Worm (Caenorhabditis elegans): Measurements from ENCODE around the gene C56G2.22.

C56G2.22 gene

DNA sequence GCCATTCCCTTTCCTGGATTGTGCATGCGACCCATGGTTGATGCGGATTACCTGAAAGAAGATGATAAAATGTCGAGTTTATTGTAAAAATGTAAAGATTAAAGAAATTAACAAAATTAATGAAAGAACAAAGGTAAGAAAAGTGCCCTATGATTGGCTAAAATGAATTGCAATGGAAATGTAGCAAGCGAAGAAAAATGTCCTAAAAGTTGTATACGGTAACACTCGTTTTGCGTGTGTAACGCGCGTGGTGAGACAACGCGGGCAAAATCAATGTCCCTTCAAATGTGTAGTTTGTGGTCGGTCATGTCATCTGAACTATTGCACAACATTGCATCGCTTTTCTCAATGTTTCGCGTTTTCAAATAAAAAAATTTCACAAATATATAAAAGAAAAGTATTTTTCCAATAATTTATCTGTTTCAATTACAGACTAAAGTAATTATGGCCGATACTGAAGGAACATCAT, 28.7 kb downstream of the C56G2.22 start, which contains the start of the genes rps-13 and nfx-1:
TSS of gene rps-13 (minus strand) at position 51 of the 469 bp plus-strand sequence.
TSS of gene nfx-1 (plus strand) at position 433 of the 469 bp plus-strand sequence.
- TF ChIP-seq T22C8.4 (GFP tag; IDR thresholded peaks at IDR 0.05) (no peak), med-1 (GFP tag; optimal IDR thresholded peaks at IDR 0.05; ENCODE audit: insufficient read depth) (no peak), tab-1 (GFP tag; IDR thresholded peaks at IDR 0.05) (no peak), ztf-29 (GFP tag; IDR thresholded peaks at IDR 0.05) (no peak), cog-1 (tag; optimal IDR thresholded peaks at IDR 0.05) (peak; percentile 65), flt-1 (GFP tag; IDR thresholded peaks at IDR 0.05) (peak; percentile 72)

- TF ChIP-seq ref-1 (GFP tag; conservative IDR thresholded peaks at IDR 0.05) (no peak), cog-1 (tag; optimal IDR thresholded peaks at IDR 0.05) (no peak), med-1 (GFP tag; optimal IDR thresholded peaks at IDR 0.05; ENCODE audit: insufficient read depth) (no peak), flt-1 (GFP tag; IDR thresholded peaks at IDR 0.05) (peak; percentile 63; the same call in 1 of the 2 replicates), ztf-29 (GFP tag; IDR thresholded peaks at IDR 0.05) (no peak), tab-1 (GFP tag; IDR thresholded peaks at IDR 0.05) (no peak), klf-2 (GFP tag; conservative IDR thresholded peaks at IDR 0.05) (no peak)
Observed at ce11 chrIII:6379129-6379528, 32.9 kb downstream of the C56G2.22 start, which contains the start of gene C16A3.6. Gene C16A3.6 (plus strand): TSS chrIII:6379212.

DNA sequence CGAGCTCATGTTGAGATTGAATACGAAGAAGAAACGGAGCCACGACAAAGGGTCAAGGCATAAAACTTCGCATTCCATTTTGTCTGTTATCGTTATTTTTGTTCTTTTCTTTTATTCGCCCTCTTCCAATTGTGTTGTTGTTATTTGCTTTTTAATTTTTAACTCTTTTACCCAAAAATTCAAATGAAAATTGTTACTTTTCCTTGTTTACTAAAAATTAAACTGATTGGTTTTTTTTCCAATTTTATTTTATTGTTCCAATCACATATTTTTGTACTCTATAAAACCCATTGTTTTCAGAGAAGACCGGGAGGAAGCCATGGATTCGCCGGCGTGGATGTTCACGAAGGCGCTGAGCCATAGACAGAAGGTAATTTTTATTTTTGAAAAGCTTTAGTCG, 34.2 kb downstream of the C56G2.22 start, which contains the start of gene C16A3.5:
TSS of gene C16A3.5 (plus strand) at position 301 of the 400 bp plus-strand sequence.
- no peak for TF ChIP-seq med-1 (GFP tag; optimal IDR thresholded peaks at IDR 0.05; ENCODE audit: insufficient read depth)
- TF ChIP-seq klf-2 (GFP tag; conservative IDR thresholded peaks at IDR 0.05): no peak
- TF ChIP-seq flt-1 (GFP tag; IDR thresholded peaks at IDR 0.05): no peak
- no peak for TF ChIP-seq cog-1 (tag; optimal IDR thresholded peaks at IDR 0.05)
- no peak for TF ChIP-seq tab-1 (GFP tag; IDR thresholded peaks at IDR 0.05)
- TF ChIP-seq ztf-23 (GFP tag; IDR thresholded peaks at IDR 0.05): no peak
- TF ChIP-seq ztf-29 (GFP tag; IDR thresholded peaks at IDR 0.05): no peak
- TF ChIP-seq T22C8.4 (GFP tag; IDR thresholded peaks at IDR 0.05): no peak
- no peak for TF ChIP-seq ref-1 (GFP tag; conservative IDR thresholded peaks at IDR 0.05)

ce11 chrIII:6381584-6382391, 35.5 kb downstream of the C56G2.22 start, which contains the start of gene znf-622:
Gene znf-622 (plus strand): TSS chrIII:6381634.
- TF ChIP-seq T22C8.4 (GFP tag; IDR thresholded peaks at IDR 0.05) (no peak), ref-1 (GFP tag; conservative IDR thresholded peaks at IDR 0.05) (no peak), flt-1 (GFP tag; IDR thresholded peaks at IDR 0.05) (no peak), ztf-23 (GFP tag; IDR thresholded peaks at IDR 0.05) (no peak), ztf-29 (GFP tag; IDR thresholded peaks at IDR 0.05) (no peak)

DNA sequence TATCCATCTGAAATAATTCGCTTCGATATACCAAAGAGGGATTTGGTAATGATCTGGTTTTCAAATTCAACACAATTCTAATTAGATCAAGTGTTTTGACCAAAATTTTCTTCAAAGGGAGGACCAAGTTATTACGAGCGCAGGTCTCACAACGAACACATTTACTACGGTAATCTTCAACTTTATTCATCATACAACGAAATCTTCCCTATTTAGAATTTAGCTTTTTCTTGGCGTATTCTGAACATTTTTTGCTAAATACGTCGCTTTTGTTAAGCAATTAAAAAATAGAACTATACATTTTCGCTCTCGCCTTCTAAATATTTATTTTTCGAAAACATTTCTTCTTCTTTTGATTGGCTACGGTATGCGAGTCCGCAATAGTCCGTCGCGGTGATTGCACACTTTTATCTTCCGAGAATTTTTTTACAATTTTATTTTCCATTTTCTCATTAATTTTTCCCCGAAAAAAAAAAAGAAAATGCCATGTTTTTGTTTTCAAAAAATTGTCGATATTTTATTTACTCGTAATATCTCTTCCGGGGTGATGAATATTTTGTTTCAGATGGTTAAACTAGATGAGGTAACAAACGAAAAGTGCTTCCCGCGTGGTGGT, 36.8 kb downstream of the C56G2.22 start, which contains the start of gene let-716:
TSS of gene let-716 (plus strand) at position 566 of the 616 bp plus-strand sequence.
- TF ChIP-seq klf-2 (GFP tag; conservative IDR thresholded peaks at IDR 0.05) (no peak), T22C8.4 (GFP tag; IDR thresholded peaks at IDR 0.05) (no peak), ztf-29 (GFP tag; IDR thresholded peaks at IDR 0.05) (no peak), flt-1 (GFP tag; IDR thresholded peaks at IDR 0.05) (no peak), cog-1 (tag; optimal IDR thresholded peaks at IDR 0.05) (no peak), tab-1 (GFP tag; IDR thresholded peaks at IDR 0.05) (no peak), ref-1 (GFP tag; conservative IDR thresholded peaks at IDR 0.05) (no peak), ztf-23 (GFP tag; IDR thresholded peaks at IDR 0.05) (no peak), med-1 (GFP tag; optimal IDR thresholded peaks at IDR 0.05; ENCODE audit: insufficient read depth) (no peak)

- no peak for TF ChIP-seq ref-1 (GFP tag; conservative IDR thresholded peaks at IDR 0.05)
- TF ChIP-seq med-1 (GFP tag; optimal IDR thresholded peaks at IDR 0.05; ENCODE audit: insufficient read depth): no peak
- TF ChIP-seq ztf-23 (GFP tag; IDR thresholded peaks at IDR 0.05): no peak
- TF ChIP-seq klf-2 (GFP tag; conservative IDR thresholded peaks at IDR 0.05): no peak
- no peak for TF ChIP-seq ztf-29 (GFP tag; IDR thresholded peaks at IDR 0.05)
- TF ChIP-seq tab-1 (GFP tag; IDR thresholded peaks at IDR 0.05): no peak
- TF ChIP-seq T22C8.4 (GFP tag; IDR thresholded peaks at IDR 0.05): no peak
- no peak for TF ChIP-seq flt-1 (GFP tag; IDR thresholded peaks at IDR 0.05)
- TF ChIP-seq cog-1 (tag; optimal IDR thresholded peaks at IDR 0.05): no peak
Observed at ce11 chrIII:6389533-6389932, 43.3 kb downstream of the C56G2.22 start, which contains the start of gene C16A3.2. Gene C16A3.2 (plus strand): TSS chrIII:6389833.

ce11 chrIII:6390644-6391043, 44.4 kb downstream of the C56G2.22 start, which contains the start of gene smrc-1:
Gene smrc-1 (plus strand): TSS chrIII:6390944.
- TF ChIP-seq tab-1 (GFP tag; IDR thresholded peaks at IDR 0.05) (no peak), cog-1 (tag; optimal IDR thresholded peaks at IDR 0.05) (no peak), ref-1 (GFP tag; conservative IDR thresholded peaks at IDR 0.05) (no peak), klf-2 (GFP tag; conservative IDR thresholded peaks at IDR 0.05) (no peak), flt-1 (GFP tag; IDR thresholded peaks at IDR 0.05) (no peak), med-1 (GFP tag; optimal IDR thresholded peaks at IDR 0.05; ENCODE audit: insufficient read depth) (no peak), T22C8.4 (GFP tag; IDR thresholded peaks at IDR 0.05) (no peak), ztf-29 (GFP tag; IDR thresholded peaks at IDR 0.05) (no peak), ztf-23 (GFP tag; IDR thresholded peaks at IDR 0.05) (no peak)

DNA sequence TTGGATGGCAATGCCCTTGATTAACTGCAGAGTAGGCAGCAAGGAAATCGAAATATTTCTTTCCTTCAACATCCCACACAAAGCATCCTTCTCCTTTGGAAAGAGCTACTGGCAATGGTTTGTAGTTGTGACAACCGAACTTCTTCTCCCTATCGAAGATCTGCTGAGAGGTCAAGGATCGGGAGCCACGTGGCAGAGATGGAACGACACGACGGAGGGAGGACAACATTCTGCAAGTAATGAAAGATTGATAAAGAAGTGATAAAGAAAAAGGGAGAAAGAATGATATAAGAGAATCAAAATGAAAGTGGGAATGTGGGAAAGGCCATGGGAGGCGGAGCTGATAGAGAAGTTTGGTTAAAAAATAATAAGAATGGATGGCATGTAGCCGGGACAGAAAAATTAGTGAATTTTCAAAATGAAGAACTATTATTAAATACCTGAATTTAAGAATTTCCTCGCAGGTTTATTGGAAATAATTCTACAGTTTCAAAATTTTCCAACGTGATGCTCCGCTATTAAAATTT, 49.5 kb downstream of the C56G2.22 start, which contains the start of gene oatr-1:
TSS of gene oatr-1 (minus strand) at position 477 of the 527 bp plus-strand sequence.
- TF ChIP-seq med-1 (GFP tag; optimal IDR thresholded peaks at IDR 0.05; ENCODE audit: insufficient read depth): no peak
- no peak for TF ChIP-seq ztf-29 (GFP tag; IDR thresholded peaks at IDR 0.05)
- no peak for TF ChIP-seq ztf-23 (GFP tag; IDR thresholded peaks at IDR 0.05)
- TF ChIP-seq flt-1 (GFP tag; IDR thresholded peaks at IDR 0.05): no peak
- TF ChIP-seq cog-1 (tag; optimal IDR thresholded peaks at IDR 0.05): no peak
- TF ChIP-seq T22C8.4 (GFP tag; IDR thresholded peaks at IDR 0.05): no peak
- no peak for TF ChIP-seq tab-1 (GFP tag; IDR thresholded peaks at IDR 0.05)
- no peak for TF ChIP-seq klf-2 (GFP tag; conservative IDR thresholded peaks at IDR 0.05)
- TF ChIP-seq ref-1 (GFP tag; conservative IDR thresholded peaks at IDR 0.05): no peak

Data from whole organism, midembryonic.